Fruit fly (Drosophila melanogaster): Measurements from ENCODE around the gene foxo.

DNA sequence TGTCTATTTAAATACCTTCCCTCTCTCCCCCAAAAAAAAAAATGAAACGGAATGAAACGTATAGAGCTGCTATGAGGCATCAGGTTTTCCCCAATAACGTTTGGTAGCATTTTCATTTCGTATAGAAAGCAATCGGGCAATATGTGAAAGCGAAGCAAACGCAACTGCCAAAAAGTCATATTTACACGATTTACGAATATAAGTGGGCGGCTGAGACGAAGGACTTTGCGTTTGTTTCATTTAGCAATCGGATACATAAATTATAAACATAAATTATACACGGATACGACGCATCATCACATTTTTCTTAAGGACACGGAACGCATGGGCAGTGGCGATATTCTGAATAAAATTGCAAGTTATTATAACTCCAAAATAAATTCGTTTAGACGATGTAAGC lies 22.1 kb upstream of the foxo start:
- TF ChIP-seq psq (optimal IDR thresholded peaks at IDR 0.05) (no peak), pan (optimal IDR thresholded peaks at IDR 0.05) (no peak), usp (GFP tag; optimal IDR thresholded peaks at IDR 0.05) (no peak), CG8478 (optimal IDR thresholded peaks at IDR 0.05) (no peak), EcR (GFP tag; optimal IDR thresholded peaks at IDR 0.05) (no peak)
